Worm (Caenorhabditis elegans) whole organism, young adult: ENCODE measurements around the gene C08B6.3.

ENCODE experiments used
- B0336.3 ChIP-seq: fragments of 200-800 bp; sonication (Bioruptor generic); IDR thresholded peaks from 2 replicates; pipeline ENCODE4 v1.3.6; 2022; ENCODE audit warnings: missing genetic modification characterization, missing compliant biosample characterization
- C06A6.2 ChIP-seq: fragments of 200-800 bp; sonication (Bioruptor generic); conservative IDR thresholded peaks from 2 replicates; pipeline ENCODE4 v1.3.6; 2022; ENCODE audit warnings: missing genetic modification characterization, missing compliant biosample characterization
- F10E7.11 ChIP-seq: sonication (generic microtip); optimal IDR thresholded peaks from 2 replicates; lab custom pipeline; 2017; ENCODE audit warnings: mild to moderate bottlenecking, missing genetic modification characterization, moderate library complexity, missing compliant biosample characterization
- F33H1.4 ChIP-seq: fragments of 200-800 bp; sonication (Bioruptor generic); IDR thresholded peaks from 2 replicates; pipeline ENCODE4 v1.3.6; 2022; ENCODE audit warnings: missing genetic modification reagents, missing genetic modification characterization, missing compliant biosample characterization
- F39B2.1 ChIP-seq: fragments of 200-800 bp; sonication (Bioruptor generic); IDR thresholded peaks from 2 replicates; pipeline ENCODE4 v1.3.6; 2022; ENCODE audit warnings: missing genetic modification reagents, missing genetic modification characterization, missing compliant biosample characterization
- Y67H2A.10 ChIP-seq: fragments of 200-800 bp; sonication (Bioruptor generic); conservative IDR thresholded peaks from 2 replicates; pipeline ENCODE4 v1.3.6; 2022; ENCODE audit warnings: missing genetic modification reagents, missing genetic modification characterization, missing compliant biosample characterization
- Y79H2A.3 ChIP-seq: fragments of 200-800 bp; sonication (Bioruptor generic); conservative IDR thresholded peaks from 2 replicates; pipeline ENCODE4 v1.3.6; 2022; ENCODE audit warnings: missing genetic modification reagents, missing genetic modification characterization, missing compliant biosample characterization
- aptf-3 ChIP-seq: fragments of 200-800 bp; sonication (Bioruptor generic); IDR thresholded peaks from 2 replicates; pipeline ENCODE4 v1.3.6; 2022; ENCODE audit warnings: missing genetic modification characterization, missing compliant biosample characterization
- bed-1 ChIP-seq: fragments of 200-800 bp; sonication (Bioruptor generic); IDR thresholded peaks from 2 replicates; pipeline ENCODE4 v1.3.6; 2022; ENCODE audit warnings: missing genetic modification reagents, missing genetic modification characterization, missing compliant biosample characterization
- ccch-3 ChIP-seq: fragments of 200-800 bp; sonication (Bioruptor generic); optimal IDR thresholded peaks from 2 replicates; lab custom pipeline; 2018; ENCODE audit warnings: mild to moderate bottlenecking, missing genetic modification characterization, missing compliant biosample characterization
- cebp-1 ChIP-seq, 2 experiments: fragments of 200-800 bp in 1 of 2; sonication (Bioruptor generic) in 1 of 2; sonication (generic microtip) in 1 of 2; IDR thresholded peaks in 1 of 2; optimal IDR thresholded peaks in 1 of 2; 2 replicates each; pipeline versions ENCODE4 v1.3.6 to Lab custom; 2017 to 2022; ENCODE audit warnings: missing compliant biosample characterization in 2 of 2, missing genetic modification characterization in 2 of 2, mild to moderate bottlenecking in 1 of 2, missing genetic modification reagents in 1 of 2, moderate library complexity in 1 of 2
- ceh-100 ChIP-seq: fragments of 200-800 bp; sonication (Bioruptor generic); IDR thresholded peaks from 2 replicates; pipeline ENCODE4 v1.3.6; 2022; ENCODE audit warnings: missing genetic modification reagents, missing genetic modification characterization, missing compliant biosample characterization
- ceh-40 ChIP-seq: fragments of 200-800 bp; sonication (Bioruptor generic); IDR thresholded peaks from 2 replicates; pipeline ENCODE4 v1.3.6; 2022; ENCODE audit warnings: missing genetic modification characterization, missing compliant biosample characterization
- ceh-79 ChIP-seq: sonication (generic microtip); optimal IDR thresholded peaks from 2 replicates; lab custom pipeline; 2017; ENCODE audit warnings: mild to moderate bottlenecking, missing genetic modification characterization, missing compliant biosample characterization
- chd-7 ChIP-seq: sonication (generic microtip); optimal IDR thresholded peaks from 2 replicates; lab custom pipeline; 2016; ENCODE audit warnings: mild to moderate bottlenecking, missing genetic modification characterization, moderate library complexity, missing compliant biosample characterization
- dpl-1 ChIP-seq: fragments of 150-350 bp; optimal IDR thresholded peaks from 2 replicates; lab custom pipeline; 2014; ENCODE audit warnings: missing biosample characterization, missing genetic modification reagents, missing genetic modification characterization
- efl-1 ChIP-seq: fragments of 150-350 bp; optimal IDR thresholded peaks from 2 replicates; lab custom pipeline; 2014; ENCODE audit warnings: missing biosample characterization, missing genetic modification reagents, missing genetic modification characterization
- ets-4 ChIP-seq: fragments of 200-800 bp; sonication (Bioruptor generic); optimal IDR thresholded peaks from 2 replicates; lab custom pipeline; 2018; ENCODE audit warnings: mild to moderate bottlenecking, missing genetic modification characterization, missing compliant biosample characterization
- fkh-3 ChIP-seq: sonication (generic microtip); optimal IDR thresholded peaks from 2 replicates; lab custom pipeline; 2016; ENCODE audit warnings: mild to moderate bottlenecking, missing genetic modification characterization, missing compliant biosample characterization
- gei-17 ChIP-seq: fragments of 200-800 bp; sonication (Bioruptor generic); optimal IDR thresholded peaks from 2 replicates; lab custom pipeline; 2018; ENCODE audit warnings: mild to moderate bottlenecking, missing genetic modification characterization, missing compliant biosample characterization
- hlh-12 ChIP-seq: sonication (generic microtip); optimal IDR thresholded peaks from 2 replicates; lab custom pipeline; 2016; ENCODE audit warnings: missing genetic modification characterization, missing compliant biosample characterization
- let-526 ChIP-seq: fragments of 200-800 bp; sonication (Bioruptor generic); IDR thresholded peaks from 2 replicates; pipeline ENCODE4 v1.3.6; 2022; ENCODE audit warnings: missing genetic modification reagents, missing genetic modification characterization, missing compliant biosample characterization
- lin-26 ChIP-seq: fragments of 200-800 bp; sonication (Bioruptor generic); IDR thresholded peaks from 2 replicates; pipeline ENCODE4 v1.3.6; 2022; ENCODE audit warnings: missing genetic modification reagents, missing genetic modification characterization, missing compliant biosample characterization
- lin-40 ChIP-seq: sonication (generic microtip); optimal IDR thresholded peaks from 2 replicates; lab custom pipeline; 2016; ENCODE audit warnings: missing genetic modification characterization, mild to moderate bottlenecking, missing compliant biosample characterization, missing genotype, missing genetic modification reagents
- lsl-1 ChIP-seq: fragments of 200-800 bp; sonication (Bioruptor generic); optimal IDR thresholded peaks from 2 replicates; lab custom pipeline; 2018; ENCODE audit warnings: mild to moderate bottlenecking, missing genetic modification characterization, moderate library complexity, missing compliant biosample characterization
- nfya-2 ChIP-seq: fragments of 200-800 bp; sonication (Bioruptor generic); IDR thresholded peaks from 2 replicates; pipeline ENCODE4 v1.3.6; 2022; ENCODE audit warnings: missing genetic modification reagents, missing genetic modification characterization, missing compliant biosample characterization
- nhr-80 ChIP-seq: sonication (generic microtip); optimal IDR thresholded peaks from 2 replicates; lab custom pipeline; 2016; ENCODE audit warnings: missing genetic modification characterization, missing compliant biosample characterization
- rpc-1 ChIP-seq, 2 experiments: fragments of 150-350 bp in 1 of 2; sonication (generic microtip) in 1 of 2; optimal IDR thresholded peaks; 2 replicates each; lab custom pipeline; 2014 to 2018; ENCODE audit warnings: missing biosample characterization in 1 of 2, missing genetic modification characterization in 1 of 2, missing genetic modification reagents in 1 of 2, missing genotype in 1 of 2
- snpc-1.1 ChIP-seq: sonication (generic microtip); optimal IDR thresholded peaks from 2 replicates; lab custom pipeline; 2017; ENCODE audit warnings: missing genetic modification characterization, mild to moderate bottlenecking, missing compliant biosample characterization, antibody characterized with exemption, moderate library complexity, missing genotype, missing genetic modification reagents; ENCODE audit not compliant: insufficient read depth
- snpc-3.4 ChIP-seq: sonication (generic microtip); optimal IDR thresholded peaks from 2 replicates; lab custom pipeline; 2017; ENCODE audit warnings: missing genetic modification characterization, mild to moderate bottlenecking, missing compliant biosample characterization, antibody characterized with exemption, moderate library complexity, missing genotype, missing genetic modification reagents
- snpc-4 ChIP-seq, 5 experiments: fragments of 150-350 bp in 1 of 5; sonication (generic microtip) in 4 of 5; optimal IDR thresholded peaks; 2 replicates each; lab custom pipeline; 2014 to 2018; ENCODE audit warnings: missing genetic modification characterization in 5 of 5, missing biosample characterization in 3 of 5, antibody characterized with exemption in 2 of 5, mild to moderate bottlenecking in 2 of 5, missing compliant biosample characterization in 2 of 5, missing genotype in 2 of 5, moderate library complexity in 2 of 5, missing genetic modification reagents in 1 of 5
- somi-1 ChIP-seq: fragments of 200-800 bp; sonication (Bioruptor generic); optimal IDR thresholded peaks from 2 replicates; lab custom pipeline; 2018; ENCODE audit warnings: mild to moderate bottlenecking, missing genetic modification characterization, missing compliant biosample characterization
- xnd-1 ChIP-seq: sonication (generic microtip); optimal IDR thresholded peaks from 2 replicates; lab custom pipeline; 2016; ENCODE audit warnings: missing genotype, missing genetic modification reagents, missing genetic modification characterization, missing compliant biosample characterization
- zim-3 ChIP-seq: sonication (generic microtip); optimal IDR thresholded peaks from 2 replicates; lab custom pipeline; 2017; ENCODE audit warnings: mild to moderate bottlenecking, missing genetic modification characterization, moderate library complexity, missing compliant biosample characterization
- ztf-26 ChIP-seq: sonication (generic microtip); optimal IDR thresholded peaks from 2 replicates; lab custom pipeline; 2017; ENCODE audit warnings: missing genetic modification characterization, missing compliant biosample characterization
- ztf-28 ChIP-seq: fragments of 200-800 bp; sonication (Bioruptor generic); IDR thresholded peaks from 2 replicates; pipeline ENCODE4 v1.3.6; 2022; ENCODE audit warnings: missing genetic modification reagents, missing genetic modification characterization, missing compliant biosample characterization
- ztf-3 ChIP-seq: fragments of 200-800 bp; sonication (Bioruptor generic); optimal IDR thresholded peaks from 2 replicates; lab custom pipeline; 2018; ENCODE audit warnings: mild to moderate bottlenecking, missing genetic modification characterization, missing compliant biosample characterization

Gene C08B6.3

DNA sequence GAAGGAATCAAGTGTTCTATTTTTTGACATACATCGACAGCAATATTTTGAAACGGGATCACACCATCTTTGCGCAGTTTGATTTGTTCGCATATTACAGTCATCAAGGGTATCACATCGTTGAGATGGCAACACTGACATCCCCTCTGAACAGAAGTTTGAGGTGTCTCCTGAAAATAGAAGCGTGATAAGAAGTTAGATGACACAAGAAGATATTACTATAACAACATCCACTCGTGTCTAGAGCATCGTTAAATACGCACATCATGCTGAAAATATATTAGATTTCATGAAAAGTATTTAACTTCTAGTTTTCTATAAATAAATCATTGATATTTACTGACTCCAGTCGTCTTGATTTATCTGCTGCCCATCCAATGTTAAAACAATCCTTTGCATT lies 39.4 kb downstream of the C08B6.3 start:
- TF ChIP-seq fkh-3 (tag; lab: Kevin White, UChicago): no peak
- TF ChIP-seq snpc-1.1 (tag; lab: Kevin White, UChicago): no peak
- TF ChIP-seq gei-17 (GFP tag; lab: Kevin White, UChicago): no peak
- no peak for TF ChIP-seq ceh-40 (GFP tag; lab: Robert Waterston, UW)
- no peak for TF ChIP-seq nfya-2 (GFP tag; lab: Robert Waterston, UW)
- TF ChIP-seq ztf-26: no peak
- TF ChIP-seq Y67H2A.10 (GFP tag; lab: Robert Waterston, UW): no peak
- no peak for TF ChIP-seq B0336.3 (GFP tag; lab: Robert Waterston, UW)
- TF ChIP-seq ceh-100 (GFP tag; lab: Robert Waterston, UW): no peak
- TF ChIP-seq zim-3 (tag; lab: Kevin White, UChicago): no peak
- no peak for TF ChIP-seq bed-1 (GFP tag; lab: Robert Waterston, UW)
- TF ChIP-seq dpl-1: no peak
- TF ChIP-seq F33H1.4 (GFP tag; lab: Robert Waterston, UW): no peak
- TF ChIP-seq ccch-3 (GFP tag; lab: Kevin White, UChicago): no peak
- TF ChIP-seq lin-40 (tag; lab: Kevin White, UChicago): no peak
- no peak for TF ChIP-seq snpc-4 (GFP tag; optimal IDR thresholded peaks at IDR 0.05; lab: Kevin White, UChicago)
- TF ChIP-seq snpc-4 (tag; optimal IDR thresholded peaks at IDR 0.05; lab: Kevin White, UChicago): no peak
- TF ChIP-seq F10E7.11: no peak
- TF ChIP-seq nhr-80 (tag; lab: Kevin White, UChicago): no peak
- TF ChIP-seq xnd-1 (tag; lab: Kevin White, UChicago): no peak
- no peak for TF ChIP-seq cebp-1 (GFP tag; IDR thresholded peaks at IDR 0.05; lab: Robert Waterston, UW)
- TF ChIP-seq cebp-1 (tag; optimal IDR thresholded peaks at IDR 0.05; lab: Kevin White, UChicago): no peak
- TF ChIP-seq, all 124 proteins: peak for 0

DNA sequence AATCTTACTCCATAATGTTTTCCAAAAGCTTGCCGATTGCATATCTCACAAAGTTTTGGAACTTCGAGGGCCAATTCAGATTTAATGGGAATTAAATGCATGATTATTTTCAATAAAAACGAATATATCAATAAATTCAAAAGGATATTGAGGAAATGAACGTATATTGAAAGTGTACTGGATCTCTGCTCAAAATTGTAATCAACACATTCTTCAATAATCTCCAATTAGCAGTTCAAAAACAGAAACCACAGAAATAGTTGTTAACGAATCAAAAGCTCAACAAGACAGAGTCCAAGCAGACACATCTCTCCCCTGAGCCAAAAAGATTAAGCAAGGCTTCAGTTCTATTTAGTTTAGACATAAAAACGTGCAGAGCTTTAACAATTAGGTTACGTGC lies 41.5 kb downstream of the C08B6.3 start, which contains the start of gene nhr-192:
nhr-192 (minus strand) TSS at position 101 of the 400 bp plus-strand sequence.
- TF ChIP-seq Y79H2A.3 (GFP tag; lab: Robert Waterston, UW): no peak
- TF ChIP-seq rpc-1 (optimal IDR thresholded peaks at IDR 0.05; lab: Kevin White, UChicago): no peak
- TF ChIP-seq rpc-1 (tag; optimal IDR thresholded peaks at IDR 0.05; lab: Kevin White, UChicago): no peak
- no peak for TF ChIP-seq aptf-3 (GFP tag; lab: Robert Waterston, UW)
- no peak for TF ChIP-seq chd-7 (tag; lab: Kevin White, UChicago)
- no peak for TF ChIP-seq let-526 (GFP tag; lab: Robert Waterston, UW)
- TF ChIP-seq efl-1 (GFP tag; lab: Kevin White, UChicago): no peak
- no peak for TF ChIP-seq ztf-28 (GFP tag; lab: Robert Waterston, UW)
- TF ChIP-seq F39B2.1 (GFP tag; lab: Robert Waterston, UW): no peak
- no peak for TF ChIP-seq C06A6.2 (GFP tag; lab: Robert Waterston, UW)
- no peak for TF ChIP-seq snpc-3.4 (tag; lab: Kevin White, UChicago)
- no peak for TF ChIP-seq ceh-79
- TF ChIP-seq lin-26: no peak

DNA sequence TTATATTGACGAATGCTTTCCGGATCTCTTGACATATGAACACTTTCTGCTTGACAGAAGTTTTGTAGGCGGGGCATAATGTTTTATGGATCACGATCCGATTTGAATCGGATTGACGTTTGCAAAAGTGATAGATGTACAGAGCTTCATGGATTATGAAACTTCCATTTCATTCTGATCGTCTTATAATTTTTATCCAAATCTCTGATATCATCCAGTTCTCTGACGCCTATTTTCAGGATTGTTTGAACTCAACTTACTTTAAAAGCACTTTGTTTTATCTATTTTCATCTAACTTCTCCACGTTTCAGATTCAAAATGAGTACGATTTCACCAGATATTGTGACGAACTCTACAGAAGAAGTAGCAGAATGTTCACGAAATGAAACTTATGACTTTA lies 45.3 kb downstream of the C08B6.3 start, which contains the start of gene npr-39:
npr-39 (plus strand) TSS at position 301 of the 400 bp plus-strand sequence.
- TF ChIP-seq lsl-1 (GFP tag; lab: Kevin White, UChicago): no peak
- TF ChIP-seq somi-1: no peak
- no peak for TF ChIP-seq ceh-100 (GFP tag; lab: Robert Waterston, UW)
- TF ChIP-seq hlh-12 (tag; lab: Kevin White, UChicago): no peak
- no peak for TF ChIP-seq ztf-3 (GFP tag; lab: Kevin White, UChicago)
- no peak for TF ChIP-seq ets-4 (GFP tag; lab: Kevin White, UChicago)
- TF ChIP-seq, all 124 proteins: peak for 0
